Worm (Caenorhabditis elegans) whole organism, L4 larva: Measurements from ENCODE around the gene polq-1.

Experiments used
- T26A8.4 ChIP-seq: fragments of 200-800 bp; sonication (Bioruptor generic); IDR thresholded peaks from 2 replicates; pipeline ENCODE4 v1.3.6; 2022; ENCODE audit warnings: missing genetic modification characterization, missing compliant biosample characterization
- aha-1 ChIP-seq: fragments of 150-350 bp; peaks from one replicate; lab custom pipeline; 2014; ENCODE audit warnings: missing biosample characterization, missing genetic modification characterization
- ama-1 ChIP-seq: fragments of 150-350 bp; optimal IDR thresholded peaks from 2 replicates; lab custom pipeline; 2014; ENCODE audit warnings: inconsistent platforms, mixed read lengths
- arid-1 ChIP-seq: fragments of 200-800 bp; sonication (Bioruptor generic); conservative IDR thresholded peaks from 2 replicates; pipeline ENCODE4 v1.3.6; 2022; ENCODE audit warnings: missing genetic modification reagents, missing genetic modification characterization, missing compliant biosample characterization
- attf-4 ChIP-seq: sonication (generic microtip); optimal IDR thresholded peaks from 3 replicates; lab custom pipeline; 2017; ENCODE audit warnings: missing biosample characterization, missing genetic modification characterization
- ceh-20 ChIP-seq: fragments of 200-800 bp; sonication (Bioruptor generic); IDR thresholded peaks from 2 replicates; pipeline ENCODE4 v1.3.6; 2022; ENCODE audit warnings: missing genetic modification reagents, missing genetic modification characterization, missing compliant biosample characterization
- ceh-28 ChIP-seq: fragments of 150-350 bp; optimal IDR thresholded peaks from 2 replicates; lab custom pipeline; 2014; ENCODE audit warnings: missing biosample characterization, missing genetic modification reagents, missing genetic modification characterization
- ceh-32 ChIP-seq: sonication (generic microtip); optimal IDR thresholded peaks from 2 replicates; lab custom pipeline; 2016; ENCODE audit warnings: mild to moderate bottlenecking, missing genetic modification characterization, missing compliant biosample characterization; ENCODE audit not compliant: poor library complexity
- ceh-82 ChIP-seq: sonication (generic microtip); optimal IDR thresholded peaks from 2 replicates; lab custom pipeline; 2017; ENCODE audit warnings: missing biosample characterization, missing genetic modification characterization
- ces-1 ChIP-seq: fragments of 150-350 bp; sonication (generic microtip); optimal IDR thresholded peaks from 4 replicates; lab custom pipeline; 2014; ENCODE audit warnings: missing biosample characterization, missing genetic modification reagents, missing genetic modification characterization
- cey-2 ChIP-seq: sonication (generic microtip); optimal IDR thresholded peaks from 3 replicates; lab custom pipeline; 2017; ENCODE audit warnings: missing genetic modification characterization, mild to moderate bottlenecking, missing compliant biosample characterization, antibody characterized with exemption, borderline replicate concordance; ENCODE audit not compliant: insufficient read depth
- ctbp-1 ChIP-seq: fragments of 200-800 bp; sonication (Bioruptor generic); IDR thresholded peaks from 2 replicates; pipeline ENCODE4 v1.3.6; 2022; ENCODE audit warnings: missing genetic modification reagents, missing genetic modification characterization, missing compliant biosample characterization
- daf-12 ChIP-seq: fragments of 150-350 bp; optimal IDR thresholded peaks from 2 replicates; lab custom pipeline; 2014; ENCODE audit warnings: missing biosample characterization, missing genetic modification reagents, missing genetic modification characterization
- dmd-8 ChIP-seq: fragments of 200-800 bp; sonication (Bioruptor generic); IDR thresholded peaks from 2 replicates; pipeline ENCODE4 v1.3.6; 2022; ENCODE audit warnings: missing genetic modification characterization, missing compliant biosample characterization
- dmd-9 ChIP-seq: fragments of 200-800 bp; sonication (Bioruptor generic); IDR thresholded peaks from 2 replicates; pipeline ENCODE4 v1.3.6; 2022; ENCODE audit warnings: missing genetic modification reagents, missing genetic modification characterization, missing compliant biosample characterization
- dpl-1 ChIP-seq: fragments of 150-350 bp; optimal IDR thresholded peaks from 2 replicates; lab custom pipeline; 2014; ENCODE audit warnings: missing biosample characterization, missing genetic modification reagents, missing genetic modification characterization
- egl-27 ChIP-seq: sonication (generic microtip); optimal IDR thresholded peaks from 3 replicates; lab custom pipeline; 2017; ENCODE audit warnings: missing biosample characterization, missing genetic modification reagents, missing genetic modification characterization
- egl-43 ChIP-seq: fragments of 200-800 bp; sonication (Bioruptor generic); IDR thresholded peaks from 2 replicates; pipeline ENCODE4 v1.3.6; 2022; ENCODE audit warnings: missing genetic modification reagents, missing genetic modification characterization, missing compliant biosample characterization
- fkh-10 ChIP-seq: fragments of 150-350 bp; optimal IDR thresholded peaks from 2 replicates; lab custom pipeline; 2014; ENCODE audit warnings: missing biosample characterization, missing genetic modification reagents, missing genetic modification characterization
- fos-1 ChIP-seq: fragments of 150-350 bp; optimal IDR thresholded peaks from 2 replicates; lab custom pipeline; 2014; ENCODE audit warnings: missing biosample characterization, missing genetic modification characterization
- lin-15B ChIP-seq: fragments of 150-350 bp; sonication (generic microtip); optimal IDR thresholded peaks from 3 replicates; lab custom pipeline; 2014; ENCODE audit warnings: missing biosample characterization, missing genetic modification characterization
- lin-38 ChIP-seq: fragments of 200-800 bp; sonication (Bioruptor generic); IDR thresholded peaks from 2 replicates; pipeline ENCODE4 v1.3.6; 2022; ENCODE audit warnings: missing genetic modification reagents, missing genetic modification characterization, missing compliant biosample characterization
- lir-3 ChIP-seq: sonication (generic microtip); optimal IDR thresholded peaks from 2 replicates; lab custom pipeline; 2016; ENCODE audit warnings: mild to moderate bottlenecking, missing genetic modification characterization, missing compliant biosample characterization
- mep-1 ChIP-seq: fragments of 150-350 bp; sonication (generic microtip); optimal IDR thresholded peaks from 3 replicates; lab custom pipeline; 2014; ENCODE audit warnings: missing biosample characterization, missing genetic modification characterization
- nhr-25 ChIP-seq: sonication (generic microtip); optimal IDR thresholded peaks from 2 replicates; lab custom pipeline; 2017; ENCODE audit warnings: missing genetic modification characterization, mild to moderate bottlenecking, missing compliant biosample characterization, antibody characterized with exemption, moderate library complexity, borderline replicate concordance; ENCODE audit not compliant: insufficient read depth
- nhr-42 ChIP-seq: fragments of 200-800 bp; sonication (Bioruptor generic); IDR thresholded peaks from 2 replicates; pipeline ENCODE4 v1.3.6; 2022; ENCODE audit warnings: missing genetic modification characterization, missing compliant biosample characterization
- nhr-76 ChIP-seq: fragments of 150-350 bp; optimal IDR thresholded peaks from 2 replicates; lab custom pipeline; 2014; ENCODE audit warnings: missing biosample characterization, missing genetic modification characterization
- php-3 ChIP-seq: fragments of 200-800 bp; sonication (Bioruptor generic); IDR thresholded peaks from 2 replicates; pipeline ENCODE4 v1.3.6; 2022; ENCODE audit warnings: missing genetic modification reagents, missing genetic modification characterization, missing compliant biosample characterization
- pqm-1 ChIP-seq: sonication (generic microtip); optimal IDR thresholded peaks from 2 replicates; lab custom pipeline; 2017; ENCODE audit warnings: missing biosample characterization, missing genetic modification characterization
- rbr-2 ChIP-seq: sonication (generic microtip); optimal IDR thresholded peaks from 2 replicates; lab custom pipeline; 2016; ENCODE audit warnings: missing genotype, missing genetic modification characterization, missing compliant biosample characterization
- sdz-12 ChIP-seq: fragments of 200-800 bp; sonication (Bioruptor generic); optimal IDR thresholded peaks from 2 replicates; lab custom pipeline; 2018; ENCODE audit warnings: mild to moderate bottlenecking, missing genetic modification characterization, missing compliant biosample characterization
- set-16 ChIP-seq: fragments of 200-800 bp; sonication (Bioruptor generic); IDR thresholded peaks from 2 replicates; pipeline ENCODE4 v1.3.6; 2022; ENCODE audit warnings: missing genetic modification reagents, missing genetic modification characterization, missing compliant biosample characterization
- spr-1 ChIP-seq: sonication (generic microtip); optimal IDR thresholded peaks from 2 replicates; lab custom pipeline; 2016; ENCODE audit warnings: mild to moderate bottlenecking, missing genetic modification characterization, missing compliant biosample characterization
- spr-3 ChIP-seq: fragments of 200-800 bp; sonication (Bioruptor generic); optimal IDR thresholded peaks from 2 replicates; lab custom pipeline; 2018; ENCODE audit warnings: mild to moderate bottlenecking, missing genetic modification characterization, missing compliant biosample characterization
- unc-39 ChIP-seq: sonication (generic microtip); optimal IDR thresholded peaks from 2 replicates; lab custom pipeline; 2017; ENCODE audit warnings: missing biosample characterization, missing genetic modification characterization
- vab-7 ChIP-seq: fragments of 200-800 bp; sonication (Bioruptor generic); IDR thresholded peaks from 2 replicates; pipeline ENCODE4 v1.3.6; 2022; ENCODE audit warnings: missing genetic modification reagents, missing genetic modification characterization, missing compliant biosample characterization
- zfp-3 ChIP-seq: fragments of 200-800 bp; sonication (Bioruptor generic); conservative IDR thresholded peaks from 2 replicates; pipeline ENCODE4 v1.3.6; 2022; ENCODE audit warnings: missing genetic modification reagents, missing genetic modification characterization, missing compliant biosample characterization
- zip-2 ChIP-seq: fragments of 150-350 bp; optimal IDR thresholded peaks from 2 replicates; lab custom pipeline; 2014; ENCODE audit warnings: missing biosample characterization, missing genetic modification characterization
- ztf-7 ChIP-seq: fragments of 150-350 bp; optimal IDR thresholded peaks from 2 replicates; lab custom pipeline; 2014; ENCODE audit warnings: missing biosample characterization, missing genetic modification characterization

Gene polq-1

ce11 chrIII:5755204-5755603 is 47.8 kb downstream of the polq-1 start, which contains the start of gene ida-1 (continued):
- TF ChIP-seq vab-7 (GFP tag; lab: Robert Waterston, UW) (0 out of 2 replicates have a peak, but pooled peaks have one; percentile 11), attf-4 (tag; lab: Kevin White, UChicago) (no peak), nhr-42 (GFP tag; lab: Robert Waterston, UW) (no peak), egl-27 (tag; lab: Kevin White, UChicago) (no peak), php-3 (GFP tag; lab: Robert Waterston, UW) (no peak), dmd-8 (no peak), mep-1 (tag; lab: Kevin White, UChicago) (peak; percentile 36)
- TF ChIP-seq, all 104 proteins: peak for 12

DNA sequence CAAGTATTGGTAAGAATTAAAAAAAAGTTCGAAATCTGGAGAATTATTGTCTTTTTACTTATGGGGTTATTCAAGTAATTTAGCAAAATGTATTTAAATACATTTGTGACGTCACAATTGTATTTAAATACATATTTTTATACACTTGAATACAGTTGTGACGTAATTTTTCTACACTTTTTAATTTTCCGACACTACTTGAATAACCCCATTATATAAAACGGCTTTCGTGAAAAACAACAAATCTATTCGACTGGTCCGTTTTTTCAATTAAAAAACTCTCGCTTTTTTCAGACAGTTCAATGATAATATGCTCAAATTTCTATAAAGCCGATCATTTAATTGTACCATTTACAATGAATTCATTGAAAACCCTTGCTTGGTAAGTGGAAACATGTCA is 52.5 kb downstream of the polq-1 start:
- TF ChIP-seq arid-1 (GFP tag; lab: Robert Waterston, UW), result no peak
- no peak for TF ChIP-seq rbr-2 (tag; lab: Kevin White, UChicago)
- no peak for TF ChIP-seq zfp-3
- TF ChIP-seq zip-2 (tag; lab: Kevin White, UChicago), result no peak
- TF ChIP-seq vab-7 (GFP tag; lab: Robert Waterston, UW), result no peak
- TF ChIP-seq T26A8.4 (GFP tag; lab: Robert Waterston, UW), result no peak
- no peak for TF ChIP-seq sdz-12 (GFP tag; lab: Kevin White, UChicago)
- no peak for TF ChIP-seq nhr-25
- TF ChIP-seq dmd-8, result no peak
- TF ChIP-seq ceh-32 (tag; lab: Kevin White, UChicago), result no peak
- no peak for TF ChIP-seq dmd-9 (GFP tag; lab: Robert Waterston, UW)
- TF ChIP-seq ceh-82, result no peak
- TF ChIP-seq ces-1, result no peak
- no peak for TF ChIP-seq lir-3
- TF ChIP-seq, all 104 proteins: peak for 0

DNA sequence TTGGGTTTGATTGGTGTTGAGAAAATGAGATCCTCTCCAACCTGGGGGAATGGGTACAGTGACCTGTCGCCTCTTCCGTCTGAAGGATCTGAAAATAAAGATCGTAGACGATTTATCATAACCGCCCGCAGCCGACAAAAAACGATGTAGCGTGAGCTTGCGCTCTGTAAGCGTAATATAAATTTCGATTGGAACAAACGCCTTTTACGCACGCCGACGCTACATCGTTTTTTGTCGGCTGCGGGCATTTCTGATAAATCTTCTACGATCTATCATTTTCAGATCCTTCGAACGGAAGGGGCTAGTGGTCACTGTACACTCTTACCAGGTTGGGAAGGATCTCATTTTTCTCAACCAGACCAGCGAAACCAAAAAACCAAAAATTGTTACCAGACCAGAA is 54.6 kb downstream of the polq-1 start:
- no peak for TF ChIP-seq pqm-1 (tag; lab: Kevin White, UChicago)
- TF ChIP-seq ceh-28 (tag; lab: Kevin White, UChicago), result no peak
- TF ChIP-seq ama-1 (lab: Kevin White, UChicago), result no peak
- TF ChIP-seq cey-2, result no peak
- peak; percentile 63 for TF ChIP-seq aha-1 (tag; lab: Kevin White, UChicago)
- no peak for TF ChIP-seq fos-1 (tag; lab: Kevin White, UChicago)
- TF ChIP-seq lir-3, result no peak
- TF ChIP-seq dpl-1 (GFP tag; lab: Kevin White, UChicago), result no peak

DNA sequence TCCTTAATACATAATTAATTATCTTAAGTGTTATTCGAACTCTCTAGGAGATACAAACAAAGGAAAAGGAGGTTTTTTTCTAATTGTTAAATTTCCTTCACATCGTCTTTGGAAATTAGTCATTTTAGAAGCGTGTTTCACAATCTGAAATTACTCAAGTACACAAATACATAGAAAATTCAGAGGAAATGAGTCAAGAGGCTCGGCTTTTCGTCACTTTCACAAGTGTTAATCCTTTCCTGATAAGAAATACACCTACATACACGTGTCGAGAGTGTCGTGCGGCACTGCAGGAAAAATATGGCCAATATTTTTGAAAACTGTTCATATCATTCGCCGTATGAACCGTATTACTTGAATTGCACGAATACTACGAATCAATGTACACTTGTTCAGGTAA is 55.8 kb downstream of the polq-1 start, which contains the start of gene B0244.4:
B0244.4 (plus strand) TSS at position 301 of the 400 bp plus-strand sequence.
- TF ChIP-seq nhr-25, result no peak
- TF ChIP-seq lir-3, result no peak
- TF ChIP-seq ztf-7 (tag; lab: Kevin White, UChicago), result no peak
- TF ChIP-seq lin-15B (tag; lab: Kevin White, UChicago), result no peak
- no peak for TF ChIP-seq lin-38 (GFP tag; lab: Robert Waterston, UW)
- TF ChIP-seq ctbp-1 (GFP tag; lab: Robert Waterston, UW), result no peak
- no peak for TF ChIP-seq php-3 (GFP tag; lab: Robert Waterston, UW)
- TF ChIP-seq spr-3 (GFP tag; lab: Kevin White, UChicago), result no peak
- TF ChIP-seq fkh-10 (GFP tag; lab: Kevin White, UChicago), result no peak
- TF ChIP-seq set-16, result no peak
- TF ChIP-seq nhr-76 (tag; lab: Kevin White, UChicago), result no peak

ce11 chrIII:5744579-5744978 is 58.4 kb downstream of the polq-1 start, which contains the start of gene B0244.5:
TSS of gene B0244.5 (plus strand) at chrIII:5744879.
- TF ChIP-seq ceh-20 (GFP tag; lab: Robert Waterston, UW), result no peak
- no peak for TF ChIP-seq rbr-2 (tag; lab: Kevin White, UChicago)
- no peak for TF ChIP-seq ces-1
- no peak for TF ChIP-seq daf-12
- TF ChIP-seq nhr-76 (tag; lab: Kevin White, UChicago), result no peak
- TF ChIP-seq arid-1 (GFP tag; lab: Robert Waterston, UW), result no peak
- no peak for TF ChIP-seq egl-43 (GFP tag; lab: Robert Waterston, UW)
- TF ChIP-seq ceh-32 (tag; lab: Kevin White, UChicago), result no peak
- TF ChIP-seq spr-1 (tag; lab: Kevin White, UChicago), result no peak
- no peak for TF ChIP-seq php-3 (GFP tag; lab: Robert Waterston, UW)
- no peak for TF ChIP-seq ztf-7 (tag; lab: Kevin White, UChicago)
- TF ChIP-seq unc-39, result no peak
- TF ChIP-seq dmd-8, result no peak
- TF ChIP-seq fkh-10 (GFP tag; lab: Kevin White, UChicago), result no peak
- TF ChIP-seq, all 104 proteins: peak for 0
